Worm (Caenorhabditis elegans): ENCODE results near the gene cyk-1.

cyk-1 gene

DNA sequence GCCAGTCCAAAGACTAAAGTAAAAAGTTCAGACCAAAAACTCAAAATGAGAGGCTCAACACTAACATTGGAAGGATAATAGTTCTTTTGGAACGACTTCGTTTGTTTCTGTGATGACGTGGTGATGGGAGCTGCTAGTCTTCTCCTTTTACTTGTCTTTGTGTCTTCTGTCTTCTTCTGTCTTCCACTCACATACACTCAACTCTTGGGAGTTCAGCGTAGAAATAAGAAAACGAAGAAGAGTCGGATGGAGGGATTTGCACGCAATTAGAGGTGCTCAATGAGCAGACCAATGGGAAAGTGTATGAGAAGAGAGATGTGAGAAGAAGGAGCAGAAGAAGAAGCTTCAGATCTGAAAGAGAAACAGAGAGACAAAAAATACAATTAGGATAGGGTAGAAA is 16.9 kb downstream of the cyk-1 start:
- TF ChIP-seq ceh-40 (GFP tag; IDR thresholded peaks at IDR 0.05) (no peak), ccch-3 (GFP tag; optimal IDR thresholded peaks at IDR 0.05) (no peak), ztf-22 (GFP tag; optimal IDR thresholded peaks at IDR 0.05) (no peak), F57C9.4 (tag; optimal IDR thresholded peaks at IDR 0.05) (no peak), nfya-2 (GFP tag; IDR thresholded peaks at IDR 0.05) (no peak), atf-7 (tag; optimal IDR thresholded peaks at IDR 0.05) (no peak), repo-1 (tag; optimal IDR thresholded peaks at IDR 0.05) (no peak), Y53G8AR.9 (GFP tag; conservative IDR thresholded peaks at IDR 0.05) (no peak), tbp1 (GFP tag; optimal IDR thresholded peaks at IDR 0.05) (no peak), zim-3 (tag; optimal IDR thresholded peaks at IDR 0.05) (no peak), athp-1 (tag; optimal IDR thresholded peaks at IDR 0.05) (no peak), ceh-100 (GFP tag; IDR thresholded peaks at IDR 0.05) (no peak), Y56A3A.18 (GFP tag; IDR thresholded peaks at IDR 0.05) (no peak), K11D2.4 (GFP tag; IDR thresholded peaks at IDR 0.05) (no peak), T07F8.4 (tag; optimal IDR thresholded peaks at IDR 0.05) (no peak), aptf-3 (GFP tag; IDR thresholded peaks at IDR 0.05) (no peak), nfyb-1 (GFP tag; IDR thresholded peaks at IDR 0.05) (no peak), lag-1 (GFP tag; IDR thresholded peaks at IDR 0.05) (no peak)

DNA sequence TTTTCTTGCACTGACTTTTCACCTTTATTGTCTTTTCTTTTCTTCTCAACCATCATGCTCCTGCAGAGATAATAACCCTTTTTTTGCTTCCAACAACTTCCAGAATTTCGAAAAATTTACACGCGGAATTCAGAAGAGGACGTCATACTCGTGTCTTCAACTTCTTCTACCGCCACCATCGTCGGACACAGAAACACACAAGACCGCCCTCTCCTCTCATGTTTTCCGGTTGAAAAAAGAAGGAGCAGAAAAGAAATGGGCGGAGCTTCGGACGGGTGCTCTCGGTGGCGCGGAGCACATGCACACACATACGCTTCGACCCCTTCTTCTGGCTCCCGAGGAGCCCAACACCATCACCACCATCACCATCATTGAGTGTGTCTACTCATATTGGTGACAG is 20.2 kb downstream of the cyk-1 start, which contains the start of gene lgc-38:
Gene lgc-38 (plus strand): TSS at position 301 of the 400 bp plus-strand sequence.
- no peak; the same call in 1 of the 2 replicates for TF ChIP-seq zfh-2 (GFP tag; conservative IDR thresholded peaks at IDR 0.05)
- TF ChIP-seq Y95B8A.8 (GFP tag; IDR thresholded peaks at IDR 0.05), result no peak
- no peak for TF ChIP-seq mxl-1 (tag; optimal IDR thresholded peaks at IDR 0.05)
- TF ChIP-seq madf-3 (GFP tag; IDR thresholded peaks at IDR 0.05), result no peak
- TF ChIP-seq Y53G8AR.9 (GFP tag; conservative IDR thresholded peaks at IDR 0.05), result no peak
- no peak for TF ChIP-seq K12H6.12 (tag; optimal IDR thresholded peaks at IDR 0.05)
- no peak for TF ChIP-seq F23B12.7 (tag; optimal IDR thresholded peaks at IDR 0.05; ENCODE audit: insufficient read depth)
- no peak for TF ChIP-seq tbp1 (GFP tag; optimal IDR thresholded peaks at IDR 0.05)
- no peak for TF ChIP-seq repo-1 (tag; optimal IDR thresholded peaks at IDR 0.05)
- no peak for TF ChIP-seq nhr-120 (GFP tag; IDR thresholded peaks at IDR 0.05)
- TF ChIP-seq cebp-2 (GFP tag; IDR thresholded peaks at IDR 0.05), result no peak
- no peak for TF ChIP-seq attf-3 (GFP tag; conservative IDR thresholded peaks at IDR 0.05)
- no peak for TF ChIP-seq gei-17 (GFP tag; optimal IDR thresholded peaks at IDR 0.05)
- no peak for TF ChIP-seq T07F8.4 (tag; optimal IDR thresholded peaks at IDR 0.05)
- TF ChIP-seq rcor-1 (GFP tag; IDR thresholded peaks at IDR 0.05), result no peak
- no peak for TF ChIP-seq dpl-1 (GFP tag; optimal IDR thresholded peaks at IDR 0.05)
- TF ChIP-seq bed-2 (GFP tag; IDR thresholded peaks at IDR 0.05), result no peak

DNA sequence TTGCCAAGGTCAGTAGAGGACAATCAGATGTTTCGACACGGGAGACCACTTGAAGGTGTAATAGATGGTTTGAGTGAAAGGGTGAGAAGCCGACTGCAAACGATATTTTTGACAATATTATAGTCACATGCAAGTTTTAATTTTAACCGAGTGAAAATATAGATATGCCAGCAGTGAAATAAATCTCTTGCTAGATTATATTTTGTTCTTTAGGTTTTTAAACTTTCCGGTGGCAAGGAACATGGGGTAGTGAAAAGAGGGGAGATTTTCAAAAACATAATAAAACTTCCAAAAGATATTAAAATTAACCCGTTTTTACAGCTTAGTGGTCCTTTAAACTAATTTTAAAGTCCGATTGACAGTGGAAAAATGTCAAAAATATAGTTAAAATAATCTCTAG is 23.7 kb downstream of the cyk-1 start, which contains the start of gene C06E8.5:
Gene C06E8.5 (minus strand): TSS at position 101 of the 400 bp plus-strand sequence.
- TF ChIP-seq hmg-20 (GFP tag; IDR thresholded peaks at IDR 0.05) (no peak), lin-26 (GFP tag; IDR thresholded peaks at IDR 0.05) (no peak), ztf-28 (GFP tag; IDR thresholded peaks at IDR 0.05) (no peak), rcor-1 (GFP tag; IDR thresholded peaks at IDR 0.05) (no peak), hsf-1 (GFP tag; IDR thresholded peaks at IDR 0.05) (no peak), attf-3 (GFP tag; conservative IDR thresholded peaks at IDR 0.05) (no peak), K11D2.4 (GFP tag; IDR thresholded peaks at IDR 0.05) (no peak), F33H1.4 (GFP tag; IDR thresholded peaks at IDR 0.05) (no peak)

DNA sequence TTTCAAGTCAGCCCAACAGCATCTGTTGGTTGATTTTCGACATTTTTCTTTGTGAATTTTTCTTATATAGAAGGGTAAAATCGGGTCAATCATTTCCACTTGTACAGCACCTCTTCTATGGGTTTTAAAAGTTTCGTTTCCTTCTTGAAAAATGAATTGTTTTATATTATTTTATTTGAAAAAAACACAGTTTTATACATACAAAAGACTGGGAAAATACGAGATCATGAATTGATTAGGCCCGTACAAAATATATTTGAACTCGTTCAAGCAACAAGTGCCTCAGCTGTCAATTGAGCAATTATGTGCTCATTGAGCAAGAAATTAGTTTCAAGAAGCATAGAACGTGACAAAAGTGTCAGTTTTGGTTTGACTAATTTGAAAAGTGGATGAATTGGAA is 26.9 kb downstream of the cyk-1 start:
- no peak for TF ChIP-seq pbrm-1 (GFP tag; IDR thresholded peaks at IDR 0.05)
- TF ChIP-seq chd-7 (tag; optimal IDR thresholded peaks at IDR 0.05), result no peak
- TF ChIP-seq egl-44 (GFP tag; IDR thresholded peaks at IDR 0.05), result no peak
- TF ChIP-seq nhr-179 (tag; optimal IDR thresholded peaks at IDR 0.05), result no peak
- TF ChIP-seq Y95B8A.8 (GFP tag; IDR thresholded peaks at IDR 0.05), result no peak
- TF ChIP-seq nhr-90 (tag; optimal IDR thresholded peaks at IDR 0.05), result no peak
- TF ChIP-seq bed-1 (GFP tag; IDR thresholded peaks at IDR 0.05), result no peak
- no peak for TF ChIP-seq madf-8 (GFP tag; conservative IDR thresholded peaks at IDR 0.05)
- TF ChIP-seq nfya-1 (tag; optimal IDR thresholded peaks at IDR 0.05; ENCODE audit: borderline replicate concordance, insufficient read depth), result no peak
- TF ChIP-seq sptf-2 (GFP tag; optimal IDR thresholded peaks at IDR 0.05), result no peak
- TF ChIP-seq lir-1 (GFP tag; conservative IDR thresholded peaks at IDR 0.05), result no peak
- no peak for TF ChIP-seq gei-17 (GFP tag; optimal IDR thresholded peaks at IDR 0.05)
- TF ChIP-seq lsl-1 (GFP tag; optimal IDR thresholded peaks at IDR 0.05), result no peak

Measured in whole organism, young adult.